Worm (Caenorhabditis elegans): Measurements from ENCODE around the gene ZK177.3.

- TF ChIP-seq hmg-1.2 (GFP tag; IDR thresholded peaks at IDR 0.05) (no peak), repo-1 (tag; optimal IDR thresholded peaks at IDR 0.05) (no peak), somi-1 (GFP tag; optimal IDR thresholded peaks at IDR 0.05) (no peak), K11D2.4 (GFP tag; IDR thresholded peaks at IDR 0.05) (no peak), ztf-25 (GFP tag; IDR thresholded peaks at IDR 0.05) (no peak), dpl-1 (GFP tag; optimal IDR thresholded peaks at IDR 0.05) (no peak), egrh-3 (GFP tag; IDR thresholded peaks at IDR 0.05) (no peak)
Measured at ce11 chrII:5511417-5512353, 4.0 kb upstream of the ZK177.3 start.
